Fruit fly (Drosophila melanogaster) whole organism, pupa: ENCODE results near the gene Arr2.

Experiments used
- CG15710 ChIP-seq: fragments of 200-800 bp; sonication (Bioruptor generic); optimal IDR thresholded peaks from 2 replicates; lab custom pipeline; 2018; ENCODE audit warnings: missing biosample characterization, mild to moderate bottlenecking, missing genetic modification characterization, moderate library complexity
- CG34367 ChIP-seq: fragments of 200-800 bp; sonication (Bioruptor generic); optimal IDR thresholded peaks from 2 replicates; lab custom pipeline; 2018; ENCODE audit warnings: missing biosample characterization, mild to moderate bottlenecking, missing genetic modification characterization
- EcR ChIP-seq: fragments of 200-800 bp; sonication (Bioruptor generic); optimal IDR thresholded peaks from 3 replicates; lab custom pipeline; 2019; ENCODE audit warnings: missing biosample characterization, missing genetic modification characterization, mild to moderate bottlenecking, moderate library complexity, missing genetic modification reagents
- Pif1A ChIP-seq: fragments of 200-800 bp; sonication (Bioruptor generic); optimal IDR thresholded peaks from 3 replicates; lab custom pipeline; 2016; ENCODE audit warnings: missing biosample characterization, missing genetic modification characterization
- Pif1B ChIP-seq: fragments of 200-800 bp; sonication (Bioruptor generic); optimal IDR thresholded peaks from 3 replicates; lab custom pipeline; 2016; ENCODE audit warnings: missing biosample characterization, missing genetic modification characterization
- Snoo ChIP-seq: fragments of 200-800 bp; sonication (Bioruptor generic); optimal IDR thresholded peaks from 3 replicates; lab custom pipeline; 2017; ENCODE audit warnings: missing biosample characterization, mild to moderate bottlenecking, missing genetic modification characterization, inconsistent platforms

DNA sequence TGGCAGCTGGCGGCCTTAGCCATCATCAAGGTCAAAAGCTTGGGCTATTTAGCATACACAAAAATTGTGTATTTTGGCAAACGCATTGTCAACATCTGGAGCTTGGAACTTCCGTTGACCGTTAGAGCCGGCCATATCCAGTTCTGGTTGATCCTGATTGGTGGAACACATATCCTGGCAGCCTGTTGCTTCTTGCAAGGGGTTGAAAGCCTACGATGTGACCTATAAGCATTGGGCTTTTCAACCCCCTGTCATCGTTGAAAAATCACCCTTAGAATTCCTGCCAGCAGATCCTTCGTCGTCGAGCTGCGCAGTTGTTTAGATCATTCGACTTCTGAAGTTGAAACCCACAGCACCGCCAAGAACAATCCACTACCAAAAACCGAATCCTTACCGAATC lies 1.9 kb downstream of the Arr2 start, which contains the start of the genes CG13305 and Pex7:
- TF ChIP-seq CG34367 (tag; lab: Kevin White, UChicago) = no peak
- TF ChIP-seq CG15710 = no peak
- TF ChIP-seq EcR = no peak
- TF ChIP-seq Pif1B (GFP tag; lab: Kevin White, UChicago) = no peak
- TF ChIP-seq Snoo = no peak
- TF ChIP-seq Pif1A = no peak
